Worm (Caenorhabditis elegans) whole organism, dauer: ENCODE data around the gene fip-7.
"Not testable (repeated sequence)": the region's sequence is repeated elsewhere in the genome, so short reads cannot be mapped to it uniquely, and the experiment has no call there.

Experiments used
- unc-62 ChIP-seq: sonication (generic microtip); optimal IDR thresholded peaks from 2 replicates; lab custom pipeline; 2017; ENCODE audit warnings: missing biosample characterization, missing genetic modification reagents, missing genetic modification characterization

The fip-7 gene

DNA sequence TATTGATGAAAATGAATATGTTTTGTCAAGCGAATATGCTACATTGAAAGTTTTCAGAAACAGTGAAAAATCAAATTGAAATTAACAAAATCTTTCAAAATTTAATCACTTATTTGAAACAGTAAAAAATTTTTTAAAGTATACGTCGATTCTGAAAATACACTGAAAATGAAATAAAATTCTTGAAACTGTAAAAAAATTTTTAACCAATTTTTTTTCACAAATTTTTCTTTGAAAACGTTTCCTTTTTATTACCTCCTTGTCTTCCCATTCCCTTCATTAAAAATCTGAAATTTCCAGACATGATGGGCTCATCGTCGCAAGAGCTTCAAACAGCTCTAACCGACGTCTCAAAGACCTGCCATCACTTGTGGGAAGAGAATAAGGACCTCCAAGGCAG lies 38.0 kb downstream of the fip-7 start, which contains the start of gene sta-1:
sta-1 (plus strand) TSS at position 301 of the 400 bp plus-strand sequence.
- TF ChIP-seq unc-62 (GFP tag; lab: Kevin White, UChicago): not testable (repeated sequence)
